Worm (Caenorhabditis elegans): ENCODE data around the gene D1014.7.

- TF ChIP-seq elt-2 (tag; optimal IDR thresholded peaks at IDR 0.05) (no peak), ztf-11 (tag; optimal IDR thresholded peaks at IDR 0.05) (no peak), fos-1 (tag; optimal IDR thresholded peaks at IDR 0.05) (no peak), hmg-11 (tag; optimal IDR thresholded peaks at IDR 0.05) (no peak), lin-15B (tag; optimal IDR thresholded peaks at IDR 0.05) (no peak), nhr-237 (tag; optimal IDR thresholded peaks at IDR 0.05) (no peak)
Measured at ce11 chrV:8143605-8144004, 25.5 kb downstream of the D1014.7 start, which contains the start of gene D1014.2.

All from whole organism, L3 larva.